Worm (Caenorhabditis elegans) whole organism, L3 larva: ENCODE measurements around the gene C07A12.7.

ENCODE experiments used
- R02D3.7 ChIP-seq: fragments of 150-350 bp; optimal IDR thresholded peaks from 2 replicates; lab custom pipeline; 2014; ENCODE audit warnings: missing biosample characterization, missing genetic modification characterization
- ZK546.5 ChIP-seq: sonication (generic microtip); optimal IDR thresholded peaks from 2 replicates; lab custom pipeline; 2017; ENCODE audit warnings: missing biosample characterization, missing genetic modification characterization
- aly-2 ChIP-seq: fragments of 150-350 bp; optimal IDR thresholded peaks from 2 replicates; lab custom pipeline; 2014; ENCODE audit warnings: missing biosample characterization, missing genetic modification characterization
- ama-1 ChIP-seq: fragments of 150-350 bp; optimal IDR thresholded peaks from 2 replicates; lab custom pipeline; 2018
- ceh-28 ChIP-seq: fragments of 150-350 bp; optimal IDR thresholded peaks from 2 replicates; lab custom pipeline; 2014; ENCODE audit warnings: missing biosample characterization, missing genetic modification reagents, missing genetic modification characterization
- ceh-82 ChIP-seq: fragments of 150-350 bp; optimal IDR thresholded peaks from 2 replicates; lab custom pipeline; 2014; ENCODE audit warnings: missing biosample characterization, missing genetic modification characterization
- ceh-9 ChIP-seq: sonication (generic microtip); optimal IDR thresholded peaks from 2 replicates; lab custom pipeline; 2018; ENCODE audit warnings: missing biosample characterization, missing genetic modification characterization
- daf-12 ChIP-seq: fragments of 150-350 bp; optimal IDR thresholded peaks from 2 replicates; lab custom pipeline; 2014; ENCODE audit warnings: missing biosample characterization, missing genetic modification reagents, missing genetic modification characterization
- egl-27 ChIP-seq: sonication (generic microtip); optimal IDR thresholded peaks from 4 replicates; lab custom pipeline; 2017; ENCODE audit warnings: missing biosample characterization, missing genetic modification reagents, missing genetic modification characterization
- egl-5 ChIP-seq: fragments of 150-350 bp; optimal IDR thresholded peaks from 2 replicates; lab custom pipeline; 2017; ENCODE audit warnings: missing biosample characterization, missing genetic modification reagents, missing genetic modification characterization, inconsistent platforms
- elt-1 ChIP-seq: fragments of 150-350 bp; optimal IDR thresholded peaks from 2 replicates; lab custom pipeline; 2014; ENCODE audit warnings: missing biosample characterization, missing genetic modification characterization
- elt-2 ChIP-seq: sonication (generic microtip); optimal IDR thresholded peaks from 2 replicates; lab custom pipeline; 2016; ENCODE audit warnings: missing genetic modification reagents, mild to moderate bottlenecking, missing genetic modification characterization, missing compliant biosample characterization
- elt-3 ChIP-seq, 3 experiments: fragments of 150-350 bp in 1 of 3; sonication (generic microtip) in 2 of 3; optimal IDR thresholded peaks; 2 replicates in 2 of 3; 4 replicates in 1 of 3; lab custom pipeline; 2014 to 2017; ENCODE audit warnings: missing biosample characterization in 3 of 3, missing genetic modification characterization in 3 of 3
- eor-1 ChIP-seq, 2 experiments: fragments of 150-350 bp; optimal IDR thresholded peaks; 2 replicates each; lab custom pipeline; 2014 to 2018; ENCODE audit warnings: missing biosample characterization in 2 of 2, missing genetic modification characterization in 2 of 2
- fkh-10 ChIP-seq: sonication (generic microtip); optimal IDR thresholded peaks from 2 replicates; lab custom pipeline; 2017; ENCODE audit warnings: missing biosample characterization, missing genetic modification reagents, missing genetic modification characterization
- fos-1 ChIP-seq: fragments of 150-350 bp; optimal IDR thresholded peaks from 2 replicates; lab custom pipeline; 2014; ENCODE audit warnings: missing biosample characterization, missing genetic modification characterization
- jun-1 ChIP-seq: fragments of 150-350 bp; optimal IDR thresholded peaks from 2 replicates; lab custom pipeline; 2014; ENCODE audit warnings: missing biosample characterization, missing genetic modification reagents, missing genetic modification characterization
- lin-15B ChIP-seq: fragments of 150-350 bp; optimal IDR thresholded peaks from 2 replicates; lab custom pipeline; 2014; ENCODE audit warnings: missing biosample characterization, missing genetic modification characterization
- lsy-12 ChIP-seq: sonication (generic microtip); optimal IDR thresholded peaks from 2 replicates; lab custom pipeline; 2016; ENCODE audit warnings: mild to moderate bottlenecking, missing genetic modification characterization, missing compliant biosample characterization
- mdl-1 ChIP-seq: fragments of 150-350 bp; optimal IDR thresholded peaks from 2 replicates; lab custom pipeline; 2014; ENCODE audit warnings: missing biosample characterization, missing genetic modification characterization
- mml-1 ChIP-seq: fragments of 150-350 bp; sonication (generic microtip); optimal IDR thresholded peaks from 3 replicates; lab custom pipeline; 2014; ENCODE audit warnings: missing biosample characterization, missing genetic modification characterization
- nfya-1 ChIP-seq: sonication (generic microtip); optimal IDR thresholded peaks from 2 replicates; lab custom pipeline; 2017; ENCODE audit warnings: missing genetic modification characterization, mild to moderate bottlenecking, missing compliant biosample characterization, antibody characterized with exemption, moderate library complexity; ENCODE audit not compliant: insufficient read depth
- nhr-12 ChIP-seq: fragments of 150-350 bp; optimal IDR thresholded peaks from 2 replicates; lab custom pipeline; 2014; ENCODE audit warnings: missing biosample characterization, missing genetic modification characterization
- nhr-23 ChIP-seq: fragments of 150-350 bp; optimal IDR thresholded peaks from 2 replicates; lab custom pipeline; 2014; ENCODE audit warnings: missing biosample characterization, missing genetic modification reagents, missing genetic modification characterization
- nhr-25 ChIP-seq: sonication (generic microtip); optimal IDR thresholded peaks from 2 replicates; lab custom pipeline; 2017; ENCODE audit warnings: missing biosample characterization, missing genetic modification characterization
- nhr-28 ChIP-seq: fragments of 150-350 bp; optimal IDR thresholded peaks from 2 replicates; lab custom pipeline; 2014; ENCODE audit warnings: missing biosample characterization, missing genetic modification characterization
- nhr-43 ChIP-seq: sonication (generic microtip); optimal IDR thresholded peaks from 2 replicates; lab custom pipeline; 2016; ENCODE audit warnings: mild to moderate bottlenecking, missing genetic modification characterization, missing compliant biosample characterization; ENCODE audit not compliant: poor library complexity, severe bottlenecking
- nhr-67 ChIP-seq: fragments of 150-350 bp; optimal IDR thresholded peaks from 2 replicates; lab custom pipeline; 2014; ENCODE audit warnings: missing biosample characterization, missing genetic modification characterization
- nhr-76 ChIP-seq: fragments of 150-350 bp; sonication (generic microtip); optimal IDR thresholded peaks from 5 replicates; lab custom pipeline; 2014; ENCODE audit warnings: missing biosample characterization, missing genetic modification characterization
- nhr-77 ChIP-seq: fragments of 150-350 bp; optimal IDR thresholded peaks from 2 replicates; lab custom pipeline; 2014; ENCODE audit warnings: missing biosample characterization, missing genetic modification characterization
- pha-4 ChIP-seq: fragments of 150-350 bp; optimal IDR thresholded peaks from 2 replicates; lab custom pipeline; 2014; ENCODE audit warnings: missing biosample characterization, missing genetic modification reagents, missing genetic modification characterization
- pqm-1 ChIP-seq: fragments of 150-350 bp; optimal IDR thresholded peaks from 2 replicates; lab custom pipeline; 2017; ENCODE audit warnings: missing biosample characterization, missing genetic modification characterization, inconsistent platforms
- sea-2 ChIP-seq: fragments of 150-350 bp; sonication (generic microtip); optimal IDR thresholded peaks from 4 replicates; lab custom pipeline; 2014; ENCODE audit warnings: missing biosample characterization, missing genetic modification reagents, missing genetic modification characterization
- snpc-4 ChIP-seq: fragments of 150-350 bp; optimal IDR thresholded peaks from 2 replicates; lab custom pipeline; 2014; ENCODE audit warnings: missing biosample characterization, missing genetic modification characterization
- tbx-2 ChIP-seq: sonication (generic microtip); optimal IDR thresholded peaks from 2 replicates; lab custom pipeline; 2016; ENCODE audit warnings: mild to moderate bottlenecking, missing genetic modification characterization, missing compliant biosample characterization
- unc-39 ChIP-seq: sonication (generic microtip); optimal IDR thresholded peaks from 4 replicates; lab custom pipeline; 2017; ENCODE audit warnings: missing biosample characterization, missing genetic modification characterization
- unc-62 ChIP-seq: fragments of 150-350 bp; sonication (generic microtip); optimal IDR thresholded peaks from 4 replicates; lab custom pipeline; 2014; ENCODE audit warnings: missing biosample characterization, missing genetic modification reagents, missing genetic modification characterization
- zag-1 ChIP-seq: fragments of 150-350 bp; optimal IDR thresholded peaks from 2 replicates; lab custom pipeline; 2014; ENCODE audit warnings: missing biosample characterization, missing genetic modification characterization
- ztf-11 ChIP-seq: fragments of 150-350 bp; optimal IDR thresholded peaks from 2 replicates; lab custom pipeline; 2014; ENCODE audit warnings: missing biosample characterization, missing genetic modification characterization

The C07A12.7 gene

DNA sequence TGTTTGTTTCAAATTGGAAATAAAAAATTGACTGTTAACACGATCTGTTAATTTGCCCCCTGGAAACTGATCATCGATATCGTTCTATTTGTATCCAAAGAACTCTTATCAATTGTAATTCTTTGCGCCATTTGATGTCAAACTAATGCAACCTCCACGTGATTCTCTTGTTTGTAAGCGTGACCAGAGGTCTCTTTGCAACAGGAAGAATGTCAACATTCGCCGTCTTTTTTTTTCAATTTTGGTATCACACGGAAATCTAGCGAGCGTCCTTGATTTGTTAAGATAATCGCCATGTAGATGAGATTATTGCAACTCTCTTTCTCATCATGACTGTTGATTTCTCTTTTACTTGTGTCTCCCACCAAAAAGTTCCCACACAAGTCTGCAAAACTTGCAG lies 7.0 kb upstream of the C07A12.7 start:
- TF ChIP-seq pqm-1 (tag; lab: Kevin White, UChicago) (peak; percentile 74), nhr-43 (tag; lab: Kevin White, UChicago) (peak; percentile 90), nhr-25 (tag; lab: Kevin White, UChicago) (peak; percentile 61), mdl-1 (tag; lab: Kevin White, UChicago) (peak; percentile 32), nhr-76 (tag; lab: Kevin White, UChicago) (no peak), jun-1 (peak; percentile 28), ama-1 (lab: Kevin White, UChicago) (no peak), snpc-4 (tag; lab: Kevin White, UChicago) (no peak), elt-2 (tag; lab: Kevin White, UChicago) (peak; percentile 77), nhr-67 (tag; lab: Kevin White, UChicago) (no peak), elt-3 (tag; optimal IDR thresholded peaks at IDR 0.05; lab: Kevin White, UChicago) (peak in 1 of 3 experiments; percentile 39), pha-4 (peak; percentile 76), unc-39 (tag; lab: Kevin White, UChicago) (no peak), nfya-1 (tag; lab: Kevin White, UChicago) (peak; percentile 34), nhr-28 (tag; lab: Kevin White, UChicago) (no peak), mml-1 (tag; lab: Kevin White, UChicago) (no peak), nhr-23 (tag; lab: Kevin White, UChicago) (peak; percentile 81), elt-1 (peak; percentile 97)
- TF ChIP-seq, all 47 proteins: peak for 11

DNA sequence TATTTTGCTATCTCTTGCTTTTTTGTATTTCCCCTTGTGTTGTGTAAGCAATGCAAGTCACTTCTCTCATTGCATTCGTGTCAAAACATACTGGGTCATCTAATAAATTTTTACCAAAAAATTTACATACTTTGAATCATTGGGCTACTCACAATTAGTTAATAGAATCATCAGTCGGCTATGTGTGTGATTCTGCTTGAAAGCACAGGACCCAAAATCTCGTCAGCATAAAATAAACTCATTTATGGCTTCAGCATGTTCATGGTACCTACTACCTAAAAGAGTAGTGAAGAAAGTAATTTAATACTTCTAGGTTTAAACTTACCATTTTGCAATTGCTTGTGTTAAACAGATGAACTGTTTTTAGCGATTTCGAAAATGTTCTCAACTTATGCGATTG lies 4.5 kb upstream of the C07A12.7 start:
- peak; percentile 89 for TF ChIP-seq nhr-23 (tag; lab: Kevin White, UChicago)
- TF ChIP-seq R02D3.7 (tag; lab: Kevin White, UChicago): peak; percentile 42
- TF ChIP-seq tbx-2: peak; percentile 41
- no peak for TF ChIP-seq egl-5 (tag; lab: Kevin White, UChicago)
- TF ChIP-seq nhr-67 (tag; lab: Kevin White, UChicago): no peak
- TF ChIP-seq fos-1 (tag; lab: Kevin White, UChicago): no peak
- TF ChIP-seq lin-15B: no peak
- TF ChIP-seq nhr-28 (tag; lab: Kevin White, UChicago): no peak
- peak; percentile 61 for TF ChIP-seq ceh-28
- TF ChIP-seq nhr-77: peak; percentile 10
- peak; percentile 36 for TF ChIP-seq ama-1 (lab: Kevin White, UChicago)
- peak; percentile 24 for TF ChIP-seq ceh-82
- TF ChIP-seq elt-3 (tag; optimal IDR thresholded peaks at IDR 0.05; lab: Kevin White, UChicago): peak in 1 of 3 experiments; percentile 56
- no peak for TF ChIP-seq pqm-1 (tag; lab: Kevin White, UChicago)
- TF ChIP-seq nhr-12: no peak
- TF ChIP-seq jun-1: no peak
- peak; percentile 58 for TF ChIP-seq nhr-43 (tag; lab: Kevin White, UChicago)

- TF ChIP-seq nhr-43 (tag; lab: Kevin White, UChicago) (no peak), nhr-28 (tag; lab: Kevin White, UChicago) (no peak), egl-27 (tag; lab: Kevin White, UChicago) (no peak), nhr-76 (tag; lab: Kevin White, UChicago) (no peak), nhr-25 (tag; lab: Kevin White, UChicago) (peak; percentile 46), ceh-28 (no peak), lsy-12 (no peak), pqm-1 (tag; lab: Kevin White, UChicago) (no peak), elt-1 (no peak), elt-2 (tag; lab: Kevin White, UChicago) (no peak), nfya-1 (tag; lab: Kevin White, UChicago) (peak; percentile 23), snpc-4 (tag; lab: Kevin White, UChicago) (no peak), ceh-9 (tag; lab: Kevin White, UChicago) (no peak), R02D3.7 (tag; lab: Kevin White, UChicago) (no peak), fkh-10 (GFP tag; lab: Kevin White, UChicago) (no peak), nhr-77 (no peak), ama-1 (lab: Kevin White, UChicago) (peak; percentile 40), daf-12 (tag; lab: Kevin White, UChicago) (no peak), unc-39 (tag; lab: Kevin White, UChicago) (no peak), nhr-23 (tag; lab: Kevin White, UChicago) (peak; percentile 56), aly-2 (tag; lab: Kevin White, UChicago) (no peak), unc-62 (no peak), mdl-1 (tag; lab: Kevin White, UChicago) (no peak), nhr-12 (no peak), mml-1 (tag; lab: Kevin White, UChicago) (no peak), egl-5 (tag; lab: Kevin White, UChicago) (no peak), sea-2 (no peak), fos-1 (tag; lab: Kevin White, UChicago) (no peak), zag-1 (tag; lab: Kevin White, UChicago) (no peak), ztf-11 (tag; lab: Kevin White, UChicago) (no peak), ZK546.5 (tag; lab: Kevin White, UChicago) (no peak), eor-1 (tag; optimal IDR thresholded peaks at IDR 0.05; lab: Kevin White, UChicago) (no peak)
These were observed 2.9 kb upstream of the C07A12.7 start for ce11 chrX:4524844-4525243.
